Worm (Caenorhabditis elegans) whole organism, late embryonic: Measurements from ENCODE around the gene cdh-9.

Source experiments
- C08G9.2 ChIP-seq: sonication (generic microtip); optimal IDR thresholded peaks from 2 replicates; lab custom pipeline; 2016; ENCODE audit warnings: mild to moderate bottlenecking, missing genetic modification characterization, moderate library complexity, missing compliant biosample characterization
- C38D4.7 ChIP-seq: fragments of 200-800 bp; sonication (Bioruptor generic); optimal IDR thresholded peaks from 2 replicates; lab custom pipeline; 2018; ENCODE audit warnings: mild to moderate bottlenecking, missing genetic modification characterization, moderate library complexity, missing compliant biosample characterization
- K02D7.2 ChIP-seq: sonication (generic microtip); optimal IDR thresholded peaks from 2 replicates; lab custom pipeline; 2017; ENCODE audit warnings: mild to moderate bottlenecking, missing genetic modification characterization, missing compliant biosample characterization
- K09A11.1 ChIP-seq: sonication (generic microtip); optimal IDR thresholded peaks from 2 replicates; lab custom pipeline; 2017; ENCODE audit warnings: antibody characterized with exemption, mild to moderate bottlenecking, missing genetic modification characterization, missing compliant biosample characterization; ENCODE audit not compliant: insufficient read depth
- T23F11.4 ChIP-seq: fragments of 200-800 bp; sonication (Bioruptor generic); optimal IDR thresholded peaks from 2 replicates; lab custom pipeline; 2018; ENCODE audit warnings: mild to moderate bottlenecking, missing genetic modification characterization, missing compliant biosample characterization
- ceh-19 ChIP-seq: fragments of 200-800 bp; sonication (Bioruptor generic); optimal IDR thresholded peaks from 2 replicates; lab custom pipeline; 2018; ENCODE audit warnings: mild to moderate bottlenecking, missing genetic modification characterization, missing compliant biosample characterization
- ceh-2 ChIP-seq: sonication (generic microtip); optimal IDR thresholded peaks from 2 replicates; lab custom pipeline; 2016; ENCODE audit warnings: missing genotype, missing genetic modification characterization, missing compliant biosample characterization
- ceh-22 ChIP-seq: sonication (generic microtip); optimal IDR thresholded peaks from 2 replicates; lab custom pipeline; 2017; ENCODE audit warnings: missing biosample characterization, missing genetic modification characterization
- ceh-24 ChIP-seq: sonication (generic microtip); optimal IDR thresholded peaks from 2 replicates; lab custom pipeline; 2016; ENCODE audit warnings: mild to moderate bottlenecking, missing genetic modification characterization, missing compliant biosample characterization
- ceh-45 ChIP-seq: fragments of 200-800 bp; sonication (Bioruptor generic); IDR thresholded peaks from 2 replicates; pipeline ENCODE4 v1.3.6; 2022; ENCODE audit warnings: missing genetic modification reagents, missing genetic modification characterization, missing compliant biosample characterization
- ceh-48 ChIP-seq: sonication (generic microtip); optimal IDR thresholded peaks from 2 replicates; lab custom pipeline; 2016; ENCODE audit warnings: missing genetic modification characterization, inconsistent platforms, missing compliant biosample characterization
- che-1 ChIP-seq: sonication (generic microtip); optimal IDR thresholded peaks from 2 replicates; lab custom pipeline; 2016; ENCODE audit warnings: mild to moderate bottlenecking, missing genetic modification characterization, missing compliant biosample characterization
- dmd-4 ChIP-seq: sonication (generic microtip); optimal IDR thresholded peaks from 2 replicates; lab custom pipeline; 2016; ENCODE audit warnings: borderline replicate concordance, missing genetic modification characterization, missing compliant biosample characterization
- elt-2 ChIP-seq: sonication (generic microtip); optimal IDR thresholded peaks from 2 replicates; lab custom pipeline; 2016; ENCODE audit warnings: missing genetic modification reagents, missing genetic modification characterization, missing compliant biosample characterization
- eyg-1 ChIP-seq: sonication (generic microtip); optimal IDR thresholded peaks from 2 replicates; lab custom pipeline; 2016; ENCODE audit warnings: missing genotype, missing genetic modification characterization, missing compliant biosample characterization
- fkh-10 ChIP-seq: fragments of 150-350 bp; optimal IDR thresholded peaks from 2 replicates; lab custom pipeline; 2014; ENCODE audit warnings: missing biosample characterization, missing genetic modification reagents, missing genetic modification characterization
- gmeb-2 ChIP-seq: sonication (generic microtip); optimal IDR thresholded peaks from 2 replicates; lab custom pipeline; 2016; ENCODE audit warnings: missing genetic modification characterization, inconsistent platforms, missing compliant biosample characterization
- hlh-15 ChIP-seq: sonication (generic microtip); optimal IDR thresholded peaks from 2 replicates; lab custom pipeline; 2016; ENCODE audit warnings: missing genetic modification characterization, missing compliant biosample characterization
- lin-11 ChIP-seq: fragments of 200-800 bp; sonication (Bioruptor generic); optimal IDR thresholded peaks from 2 replicates; lab custom pipeline; 2018; ENCODE audit warnings: mild to moderate bottlenecking, missing genetic modification characterization, missing compliant biosample characterization
- mec-3 ChIP-seq: sonication (generic microtip); optimal IDR thresholded peaks from 2 replicates; lab custom pipeline; 2016; ENCODE audit warnings: borderline replicate concordance, missing genetic modification characterization, missing compliant biosample characterization
- nhr-11 ChIP-seq: fragments of 150-350 bp; optimal IDR thresholded peaks from 2 replicates; lab custom pipeline; 2014; ENCODE audit warnings: missing biosample characterization, missing genetic modification characterization
- nhr-232 ChIP-seq: sonication (generic microtip); optimal IDR thresholded peaks from 2 replicates; lab custom pipeline; 2016; ENCODE audit warnings: missing genetic modification characterization, missing compliant biosample characterization
- odd-2 ChIP-seq: sonication (generic microtip); optimal IDR thresholded peaks from 2 replicates; lab custom pipeline; 2017; ENCODE audit warnings: antibody characterized with exemption, mild to moderate bottlenecking, missing genetic modification characterization, missing compliant biosample characterization
- pax-1 ChIP-seq: fragments of 150-350 bp; optimal IDR thresholded peaks from 2 replicates; lab custom pipeline; 2014; ENCODE audit warnings: missing biosample characterization, missing genetic modification characterization
- pha-2 ChIP-seq: sonication (generic microtip); optimal IDR thresholded peaks from 2 replicates; lab custom pipeline; 2017; ENCODE audit warnings: mild to moderate bottlenecking, missing genetic modification characterization, missing compliant biosample characterization
- pha-4 ChIP-seq: fragments of 150-350 bp; optimal IDR thresholded peaks from 2 replicates; lab custom pipeline; 2018; ENCODE audit warnings: missing biosample characterization, missing genetic modification reagents, missing genetic modification characterization
- pqm-1 ChIP-seq: sonication (generic microtip); optimal IDR thresholded peaks from 2 replicates; lab custom pipeline; 2016; ENCODE audit warnings: missing genetic modification characterization, missing compliant biosample characterization
- pros-1 ChIP-seq: fragments of 150-350 bp; optimal IDR thresholded peaks from 2 replicates; lab custom pipeline; 2014; ENCODE audit warnings: missing biosample characterization, missing genetic modification reagents, missing genetic modification characterization
- ref-2 ChIP-seq: sonication (generic microtip); optimal IDR thresholded peaks from 2 replicates; lab custom pipeline; 2016; ENCODE audit warnings: missing genetic modification characterization, missing compliant biosample characterization
- sox-2 ChIP-seq: fragments of 200-800 bp; sonication (Bioruptor generic); IDR thresholded peaks from 2 replicates; pipeline ENCODE4 v1.3.6; 2022; ENCODE audit warnings: missing genetic modification reagents, missing genetic modification characterization, missing compliant biosample characterization
- syd-9 ChIP-seq: sonication (generic microtip); optimal IDR thresholded peaks from 2 replicates; lab custom pipeline; 2016; ENCODE audit warnings: mild to moderate bottlenecking, missing genetic modification characterization, moderate library complexity, missing compliant biosample characterization
- tbx-2 ChIP-seq: sonication (generic microtip); optimal IDR thresholded peaks from 2 replicates; lab custom pipeline; 2016; ENCODE audit warnings: missing genetic modification characterization, missing compliant biosample characterization
- unc-42 ChIP-seq: sonication (generic microtip); optimal IDR thresholded peaks from 2 replicates; lab custom pipeline; 2016; ENCODE audit warnings: missing genotype, missing genetic modification characterization, missing compliant biosample characterization
- unc-55 ChIP-seq: sonication (generic microtip); optimal IDR thresholded peaks from 2 replicates; lab custom pipeline; 2017; ENCODE audit warnings: missing biosample characterization, missing genetic modification reagents, missing genetic modification characterization
- zip-5 ChIP-seq: sonication (generic microtip); optimal IDR thresholded peaks from 2 replicates; lab custom pipeline; 2016; ENCODE audit warnings: missing genetic modification characterization, missing compliant biosample characterization
- ztf-16 ChIP-seq: sonication (generic microtip); optimal IDR thresholded peaks from 2 replicates; lab custom pipeline; 2017; ENCODE audit warnings: missing genetic modification characterization, missing compliant biosample characterization

The cdh-9 gene

ce11 chrX:16629168-16629567 is 34.1 kb downstream of the cdh-9 start:
- TF ChIP-seq lin-11 (tag; lab: Kevin White, UChicago) (no peak), eyg-1 (tag; lab: Kevin White, UChicago) (no peak), pha-4 (tag; lab: Kevin White, UChicago) (no peak), pros-1 (tag; lab: Kevin White, UChicago) (no peak), pha-2 (tag; lab: Kevin White, UChicago) (no peak), sox-2 (GFP tag; lab: Robert Waterston, UW) (no peak), nhr-232 (tag; lab: Kevin White, UChicago) (no peak), ref-2 (tag; lab: Kevin White, UChicago) (no peak), odd-2 (tag; lab: Kevin White, UChicago) (no peak), mec-3 (tag; lab: Kevin White, UChicago) (no peak), ceh-24 (tag; lab: Kevin White, UChicago) (no peak), ceh-45 (no peak), K02D7.2 (tag; lab: Kevin White, UChicago) (no peak), elt-2 (no peak), gmeb-2 (tag; lab: Kevin White, UChicago) (no peak), pax-1 (tag; lab: Kevin White, UChicago) (no peak), hlh-15 (tag; lab: Kevin White, UChicago) (no peak), fkh-10 (GFP tag; lab: Kevin White, UChicago) (no peak), ceh-48 (tag; lab: Kevin White, UChicago) (no peak), che-1 (no peak)
- TF ChIP-seq, all 69 proteins: peak for 0

ce11 chrX:16629773-16630172 is 34.7 kb downstream of the cdh-9 start:
- TF ChIP-seq nhr-232 (tag; lab: Kevin White, UChicago) (no peak), unc-55 (GFP tag; lab: Kevin White, UChicago) (no peak), C08G9.2 (tag; lab: Kevin White, UChicago) (no peak), C38D4.7 (GFP tag; lab: Kevin White, UChicago) (no peak), K02D7.2 (tag; lab: Kevin White, UChicago) (no peak), dmd-4 (no peak), tbx-2 (tag; lab: Kevin White, UChicago) (no peak), ztf-16 (tag; lab: Kevin White, UChicago) (no peak), K09A11.1 (tag; lab: Kevin White, UChicago) (no peak), pqm-1 (tag; lab: Kevin White, UChicago) (no peak), elt-2 (no peak), mec-3 (tag; lab: Kevin White, UChicago) (no peak)

DNA sequence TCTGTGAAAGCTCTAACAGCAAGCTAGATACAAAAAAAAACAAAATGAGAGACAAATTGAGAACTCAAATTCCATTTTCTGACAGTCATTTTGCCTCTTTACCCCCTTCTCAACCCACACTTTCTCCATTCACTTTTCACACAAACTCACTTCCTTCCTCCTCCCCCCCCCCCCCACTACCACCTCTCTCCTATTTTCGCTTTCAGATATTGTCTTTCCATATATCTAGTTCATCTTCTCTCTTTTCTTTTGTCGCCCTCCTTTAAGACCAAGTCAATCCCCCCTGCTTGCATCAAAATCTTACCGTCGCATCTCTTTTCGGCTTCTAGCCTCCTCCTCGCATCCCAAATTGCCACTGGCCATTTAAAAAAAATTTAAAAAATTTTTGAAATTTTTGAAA is 36.8 kb downstream of the cdh-9 start:
- TF ChIP-seq ceh-2 (tag; lab: Kevin White, UChicago): no peak

ce11 chrX:16633052-16633451 is 38.0 kb downstream of the cdh-9 start, which contains the start of gene C06G1.1:
Gene C06G1.1, plus strand, starts transcription at chrX:16633352.
- no peak for TF ChIP-seq odd-2 (tag; lab: Kevin White, UChicago)
- no peak for TF ChIP-seq mec-3 (tag; lab: Kevin White, UChicago)
- TF ChIP-seq C38D4.7 (GFP tag; lab: Kevin White, UChicago): no peak
- TF ChIP-seq gmeb-2 (tag; lab: Kevin White, UChicago): no peak
- no peak for TF ChIP-seq nhr-11
- TF ChIP-seq ceh-22 (tag; lab: Kevin White, UChicago): no peak
- TF ChIP-seq che-1: no peak
- TF ChIP-seq pha-4 (tag; lab: Kevin White, UChicago): no peak
- TF ChIP-seq unc-42 (tag; lab: Kevin White, UChicago): no peak
- TF ChIP-seq ceh-48 (tag; lab: Kevin White, UChicago): no peak
- TF ChIP-seq tbx-2 (tag; lab: Kevin White, UChicago): no peak
- no peak for TF ChIP-seq syd-9 (tag; lab: Kevin White, UChicago)
- no peak for TF ChIP-seq zip-5 (tag; lab: Kevin White, UChicago)
- TF ChIP-seq T23F11.4 (GFP tag; lab: Kevin White, UChicago): no peak
- TF ChIP-seq ceh-19: no peak
